Fruit fly (Drosophila melanogaster): Measurements from ENCODE around the gene CG8281.

CG8281 gene

DNA sequence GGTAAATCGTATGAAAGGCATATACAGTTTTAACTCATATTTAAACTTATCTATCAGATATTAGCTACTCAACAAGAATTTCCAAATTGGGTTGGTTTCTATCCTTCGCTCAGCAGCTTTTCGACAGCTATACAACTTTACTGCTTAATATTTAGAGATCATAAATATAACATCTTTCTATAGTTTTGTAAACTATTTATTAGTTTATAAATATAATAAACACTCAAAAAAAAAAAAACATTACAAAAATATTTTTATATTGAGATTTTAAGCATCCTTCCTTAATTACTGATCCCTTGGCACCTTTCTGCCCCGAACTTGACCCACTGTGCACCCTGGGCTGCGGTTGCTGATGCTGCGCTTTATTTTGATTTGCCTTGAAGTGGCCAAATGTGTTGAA is 40.7 kb downstream of the CG8281 start:
- no peak for TF ChIP-seq rn (GFP tag; IDR thresholded peaks at IDR 0.05)
- no peak for TF ChIP-seq Pif1B (GFP tag; optimal IDR thresholded peaks at IDR 0.05)
- TF ChIP-seq CG34367 (tag; optimal IDR thresholded peaks at IDR 0.05), result no peak
- TF ChIP-seq CG32121 (GFP tag; IDR thresholded peaks at IDR 0.05), result no peak
- no peak for TF ChIP-seq fd96Ca (GFP tag; IDR thresholded peaks at IDR 0.05)
- no peak for TF ChIP-seq CG12605 (GFP tag; IDR thresholded peaks at IDR 0.05)
- TF ChIP-seq CG17806 (tag; optimal IDR thresholded peaks at IDR 0.05), result no peak

DNA sequence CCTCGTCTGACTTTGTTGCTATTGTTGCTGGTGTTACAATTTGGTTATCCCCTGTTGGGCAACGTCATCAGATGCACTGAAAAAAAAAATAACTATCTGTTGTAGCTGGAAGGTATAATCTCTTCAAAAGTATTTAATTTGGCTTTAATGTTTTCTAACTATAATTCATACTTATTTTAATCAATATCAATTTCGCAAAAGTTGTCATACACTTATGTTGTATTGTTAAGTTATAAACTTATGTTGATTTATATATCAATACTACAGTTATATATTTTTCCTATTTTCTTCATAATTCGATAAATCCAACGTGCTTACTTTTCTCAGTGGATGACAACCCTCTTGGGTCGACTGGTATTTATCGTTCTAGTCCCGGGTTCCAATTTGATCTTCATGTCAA is 41.5 kb downstream of the CG8281 start:
- no peak for TF ChIP-seq CG4496 (GFP tag; IDR thresholded peaks at IDR 0.05)
- TF ChIP-seq CG14655 (GFP tag; optimal IDR thresholded peaks at IDR 0.05), result no peak

DNA sequence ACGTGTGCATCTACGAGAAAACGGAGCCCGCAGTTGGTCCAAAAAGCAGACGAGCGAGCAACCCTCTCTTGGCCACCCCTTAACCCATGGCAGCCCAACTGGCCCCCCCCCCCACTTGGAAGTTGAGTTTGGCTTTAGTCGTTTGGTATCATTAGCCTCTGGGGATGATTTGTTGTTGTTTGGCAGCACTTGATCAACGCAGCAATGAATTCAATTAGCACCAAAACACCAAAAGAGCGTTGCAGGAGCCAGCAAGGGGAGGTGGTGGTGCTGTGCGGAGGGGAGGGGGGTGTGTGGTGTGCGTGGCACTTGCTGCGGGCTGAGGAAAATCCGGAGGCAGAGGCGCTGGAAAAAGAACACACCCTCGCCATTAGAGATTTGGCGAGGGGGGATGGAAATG is 42.7 kb downstream of the CG8281 start:
- no peak for TF ChIP-seq CG15710 (tag; optimal IDR thresholded peaks at IDR 0.05)
- 0 out of 2 replicates have a peak, but pooled peaks have one; percentile 11 for TF ChIP-seq CG10348 (GFP tag; IDR thresholded peaks at IDR 0.05)
- TF ChIP-seq CG34367 (tag; optimal IDR thresholded peaks at IDR 0.05), result no peak

DNA sequence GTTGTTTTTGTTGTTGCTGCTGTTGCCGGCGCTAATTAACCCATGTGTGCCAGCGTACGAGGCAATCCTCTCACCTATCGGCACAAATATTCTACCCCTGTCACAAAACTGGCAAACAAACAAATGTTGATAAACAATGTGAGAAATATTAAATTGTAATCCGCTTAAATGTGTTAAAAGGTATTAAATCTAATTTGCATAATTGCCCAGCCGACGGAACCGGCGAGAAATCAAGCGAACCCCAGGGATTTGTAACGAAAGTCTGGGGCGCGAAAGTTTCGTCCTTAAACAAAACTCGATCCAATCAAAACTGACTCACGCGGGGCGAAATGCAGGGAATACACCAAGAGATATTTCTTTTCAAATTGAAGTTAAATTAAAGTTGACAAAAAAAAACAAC is 44.5 kb downstream of the CG8281 start:
- no peak for TF ChIP-seq CG10348 (GFP tag; IDR thresholded peaks at IDR 0.05)
- TF ChIP-seq CG4496 (GFP tag; IDR thresholded peaks at IDR 0.05), result no peak
- TF ChIP-seq CG12605 (GFP tag; IDR thresholded peaks at IDR 0.05), result no peak
- TF ChIP-seq Snoo (tag; optimal IDR thresholded peaks at IDR 0.05), result no peak
- no peak for TF ChIP-seq CG9948 (tag; optimal IDR thresholded peaks at IDR 0.05)
- no peak for TF ChIP-seq fd96Ca (GFP tag; IDR thresholded peaks at IDR 0.05)
- no peak for TF ChIP-seq rn (GFP tag; IDR thresholded peaks at IDR 0.05)

DNA sequence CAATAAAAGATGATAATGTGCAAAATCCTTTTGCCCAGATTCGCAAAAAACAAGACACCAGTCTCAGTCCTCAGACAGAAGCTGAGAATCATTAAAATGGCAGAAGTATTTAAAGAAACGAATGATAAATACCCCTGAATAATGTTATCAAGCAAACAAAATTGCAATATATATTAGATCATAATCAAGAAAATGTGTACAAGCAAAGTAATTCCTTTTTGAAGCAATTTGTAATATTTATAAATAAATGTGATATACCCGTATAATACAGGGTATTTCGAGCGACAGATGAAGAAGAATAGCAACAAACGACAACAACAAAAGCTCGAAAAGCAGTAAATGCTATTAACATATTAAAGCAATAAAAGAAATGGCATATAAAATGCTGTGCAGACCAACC is 45.8 kb downstream of the CG8281 start:
- TF ChIP-seq CG14655 (GFP tag; optimal IDR thresholded peaks at IDR 0.05) (no peak), fd96Ca (GFP tag; IDR thresholded peaks at IDR 0.05) (no peak), CG34367 (tag; optimal IDR thresholded peaks at IDR 0.05) (no peak), gl (tag; optimal IDR thresholded peaks at IDR 0.05) (no peak), CG8159 (tag; optimal IDR thresholded peaks at IDR 0.05) (no peak), Pif1B (GFP tag; optimal IDR thresholded peaks at IDR 0.05) (no peak), CG32121 (GFP tag; IDR thresholded peaks at IDR 0.05) (no peak), CG10348 (GFP tag; IDR thresholded peaks at IDR 0.05) (no peak), D1 (tag; optimal IDR thresholded peaks at IDR 0.05) (no peak), Pif1A (GFP tag; optimal IDR thresholded peaks at IDR 0.05) (no peak)

DNA sequence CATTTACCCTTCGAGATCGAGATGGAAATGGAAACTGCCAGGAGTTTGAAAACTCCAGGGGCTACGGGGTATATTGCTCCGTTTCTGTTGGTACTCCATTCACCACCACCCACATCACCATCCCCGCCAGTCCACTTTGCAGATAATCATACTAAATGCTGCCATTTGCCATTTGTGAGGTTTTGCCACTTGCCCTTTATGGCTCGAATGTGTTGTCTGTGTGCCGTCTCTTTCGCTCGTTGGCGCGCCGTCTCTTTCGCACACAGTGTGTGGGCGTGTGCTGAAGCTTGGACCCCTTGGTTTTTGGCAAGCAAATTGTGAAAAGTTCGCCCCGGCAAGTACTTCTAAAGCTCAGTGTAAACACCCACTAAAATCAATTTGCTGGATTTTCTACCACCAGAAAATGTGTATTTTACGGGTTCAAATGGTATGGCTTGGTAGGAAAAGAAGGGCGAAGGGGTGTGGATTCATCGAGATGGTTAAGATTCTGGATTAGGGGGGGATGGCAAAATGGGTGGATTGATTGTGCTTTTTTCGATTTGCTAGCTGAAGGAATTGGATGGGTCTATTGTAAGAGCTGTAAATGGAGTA is 46.4 kb downstream of the CG8281 start:
- TF ChIP-seq CG8301 (tag; optimal IDR thresholded peaks at IDR 0.05) (no peak), CG9948 (tag; optimal IDR thresholded peaks at IDR 0.05) (no peak), CG32121 (GFP tag; IDR thresholded peaks at IDR 0.05) (no peak), CG17806 (tag; optimal IDR thresholded peaks at IDR 0.05) (no peak), CG12605 (GFP tag; IDR thresholded peaks at IDR 0.05) (no peak), CG15710 (tag; optimal IDR thresholded peaks at IDR 0.05) (no peak), Pif1A (GFP tag; optimal IDR thresholded peaks at IDR 0.05) (no peak), Snoo (tag; optimal IDR thresholded peaks at IDR 0.05) (no peak), CG34367 (tag; optimal IDR thresholded peaks at IDR 0.05) (no peak), CG8159 (tag; optimal IDR thresholded peaks at IDR 0.05) (no peak), D1 (tag; optimal IDR thresholded peaks at IDR 0.05) (no peak), Ets98B (GFP tag; IDR thresholded peaks at IDR 0.05) (no peak), gl (tag; optimal IDR thresholded peaks at IDR 0.05) (no peak)

DNA sequence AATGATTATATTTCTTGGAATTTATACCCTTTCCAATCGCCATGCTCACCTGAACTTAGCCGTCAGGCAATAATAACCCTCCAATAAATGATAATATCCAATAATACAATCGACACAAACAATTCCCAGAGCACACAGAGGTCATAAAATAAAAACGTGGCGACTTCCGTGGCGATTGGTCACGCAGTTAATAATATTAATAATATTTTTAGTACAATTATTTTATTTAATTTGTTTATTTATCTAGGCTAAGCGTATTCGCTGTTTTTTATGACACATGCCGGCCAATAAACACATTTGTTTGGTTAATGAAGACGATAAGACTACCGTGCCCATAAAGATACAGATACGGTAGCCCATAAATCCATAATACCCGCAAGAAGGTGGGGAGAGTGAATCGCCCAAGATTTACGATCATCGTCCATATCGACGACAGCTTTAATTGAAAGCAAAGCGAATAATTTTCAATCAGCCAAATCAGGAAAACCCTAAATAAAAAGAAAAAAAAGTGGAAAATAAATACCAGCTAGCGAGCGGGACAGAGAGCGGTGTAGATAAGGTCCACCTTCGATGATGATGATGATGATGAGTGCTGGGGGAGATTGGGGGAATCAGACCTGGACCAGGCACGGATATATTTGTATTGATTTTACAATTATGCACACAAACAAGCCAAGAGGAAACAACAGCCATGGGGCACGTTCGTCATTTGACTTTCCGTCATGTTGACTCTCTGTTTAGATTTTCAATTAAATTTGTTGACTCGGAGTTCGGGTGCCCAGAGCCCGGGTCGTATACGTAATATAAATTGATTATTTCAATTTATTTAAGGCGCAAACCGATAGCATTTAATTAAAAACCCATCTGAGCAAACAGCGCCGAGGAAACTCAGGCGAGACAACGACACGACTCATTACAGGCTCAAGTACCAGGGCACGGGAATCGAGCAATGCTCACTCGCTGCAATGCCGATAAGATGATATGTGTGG is 48.7 kb downstream of the CG8281 start:
- TF ChIP-seq gl (tag; optimal IDR thresholded peaks at IDR 0.05), result no peak
- peak; percentile 37 for TF ChIP-seq Snoo (tag; optimal IDR thresholded peaks at IDR 0.05)

DNA sequence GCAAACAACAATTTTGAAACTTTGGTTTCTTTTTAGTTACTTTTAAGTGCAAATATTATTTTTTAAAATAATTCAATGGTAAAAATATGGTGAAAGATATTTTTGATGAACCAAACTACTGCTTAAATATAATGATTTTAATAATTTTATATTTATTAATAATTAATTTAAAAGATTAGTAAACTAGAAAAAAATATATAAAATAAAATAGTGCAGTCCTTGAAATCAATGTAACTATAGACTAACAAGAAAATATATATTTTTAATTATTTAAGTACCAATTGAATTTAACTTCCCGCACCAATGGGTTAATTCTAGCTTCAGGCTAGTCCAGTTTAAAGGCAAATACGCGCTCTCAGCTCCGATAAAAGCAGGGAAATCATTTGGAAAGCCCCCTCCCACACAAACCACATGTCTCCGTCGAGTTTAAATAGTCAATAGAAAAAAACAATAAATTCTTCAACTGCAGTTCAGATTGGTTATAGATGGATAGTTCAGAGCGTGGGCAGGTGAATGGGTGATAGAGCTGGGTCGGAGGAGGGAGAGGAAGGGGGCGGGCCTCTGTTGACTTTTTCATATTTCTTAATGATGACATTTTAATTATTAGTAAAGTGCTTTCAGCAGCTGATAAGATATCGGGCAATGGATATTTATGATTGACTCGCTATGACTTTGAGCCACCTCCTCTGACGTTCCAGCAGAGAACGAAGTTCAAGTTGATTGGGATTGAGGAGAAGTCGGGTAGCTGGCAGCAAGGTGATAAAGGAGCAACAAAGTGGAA is 49.9 kb downstream of the CG8281 start:
- TF ChIP-seq CG8159 (tag; optimal IDR thresholded peaks at IDR 0.05) (peak; percentile 19), CG15710 (tag; optimal IDR thresholded peaks at IDR 0.05) (no peak)

Data from whole organism, pupa.